Worm (Caenorhabditis elegans) whole organism, L3 larva: ENCODE measurements around the gene K07F5.15.

Experiments used
- aly-2 ChIP-seq: fragments of 150-350 bp; optimal IDR thresholded peaks from 2 replicates; lab custom pipeline; 2014; ENCODE audit warnings: missing biosample characterization, missing genetic modification characterization
- ceh-82 ChIP-seq: fragments of 150-350 bp; optimal IDR thresholded peaks from 2 replicates; lab custom pipeline; 2014; ENCODE audit warnings: missing biosample characterization, missing genetic modification characterization
- mdl-1 ChIP-seq: fragments of 150-350 bp; optimal IDR thresholded peaks from 2 replicates; lab custom pipeline; 2014; ENCODE audit warnings: missing biosample characterization, missing genetic modification characterization
- nfya-1 ChIP-seq: sonication (generic microtip); optimal IDR thresholded peaks from 2 replicates; lab custom pipeline; 2017; ENCODE audit warnings: missing genetic modification characterization, mild to moderate bottlenecking, missing compliant biosample characterization, antibody characterized with exemption, moderate library complexity; ENCODE audit not compliant: insufficient read depth
- nhr-28 ChIP-seq: fragments of 150-350 bp; optimal IDR thresholded peaks from 2 replicates; lab custom pipeline; 2014; ENCODE audit warnings: missing biosample characterization, missing genetic modification characterization
- pqm-1 ChIP-seq: fragments of 150-350 bp; optimal IDR thresholded peaks from 2 replicates; lab custom pipeline; 2017; ENCODE audit warnings: missing biosample characterization, missing genetic modification characterization, inconsistent platforms
- snpc-4 ChIP-seq: fragments of 150-350 bp; optimal IDR thresholded peaks from 2 replicates; lab custom pipeline; 2014; ENCODE audit warnings: missing biosample characterization, missing genetic modification characterization
- unc-39 ChIP-seq: sonication (generic microtip); optimal IDR thresholded peaks from 4 replicates; lab custom pipeline; 2017; ENCODE audit warnings: missing biosample characterization, missing genetic modification characterization
- zag-1 ChIP-seq: fragments of 150-350 bp; optimal IDR thresholded peaks from 2 replicates; lab custom pipeline; 2014; ENCODE audit warnings: missing biosample characterization, missing genetic modification characterization
- ztf-11 ChIP-seq: fragments of 150-350 bp; optimal IDR thresholded peaks from 2 replicates; lab custom pipeline; 2014; ENCODE audit warnings: missing biosample characterization, missing genetic modification characterization
- ztf-4 ChIP-seq: fragments of 150-350 bp; optimal IDR thresholded peaks from 2 replicates; lab custom pipeline; 2014; ENCODE audit warnings: missing biosample characterization, missing genetic modification characterization

DNA sequence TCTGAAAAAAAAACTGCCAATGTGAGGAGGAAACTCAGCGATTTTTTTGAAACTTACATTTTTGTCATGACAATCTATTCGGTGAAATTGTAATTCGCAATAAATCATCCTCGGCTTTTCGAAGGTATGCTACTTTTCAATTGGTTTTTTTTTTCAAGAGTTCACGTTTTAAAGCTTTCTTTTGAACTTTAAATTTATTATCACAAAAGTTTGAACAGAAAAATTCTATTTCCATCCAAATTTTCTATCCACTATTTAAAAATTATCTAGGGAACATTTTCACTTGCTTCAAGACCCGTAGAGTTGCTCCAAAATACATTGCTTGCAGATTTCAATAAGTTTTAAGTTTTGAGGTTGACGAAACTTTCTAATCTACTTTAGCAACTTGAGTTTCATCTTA lies 18.3 kb upstream of the K07F5.15 start, which contains the start of gene K07F5.6:
- TF ChIP-seq nfya-1 (tag; lab: Kevin White, UChicago) = no peak
- no peak for TF ChIP-seq unc-39 (tag; lab: Kevin White, UChicago)
- no peak for TF ChIP-seq aly-2
- no peak for TF ChIP-seq zag-1 (tag; lab: Kevin White, UChicago)
- no peak for TF ChIP-seq nhr-28 (tag; lab: Kevin White, UChicago)
- no peak for TF ChIP-seq snpc-4 (tag; lab: Kevin White, UChicago)
- no peak for TF ChIP-seq ceh-82 (tag; lab: Kevin White, UChicago)
- no peak for TF ChIP-seq ztf-4
- no peak for TF ChIP-seq ztf-11 (tag; lab: Kevin White, UChicago)
- no peak for TF ChIP-seq mdl-1 (tag; lab: Kevin White, UChicago)
- TF ChIP-seq pqm-1 (tag; lab: Kevin White, UChicago) = no peak
